Worm (Caenorhabditis elegans): ENCODE data around the gene str-113.

- TF ChIP-seq ccch-3 (GFP tag; optimal IDR thresholded peaks at IDR 0.05), result no peak
- no peak for TF ChIP-seq ztf-3 (GFP tag; optimal IDR thresholded peaks at IDR 0.05)
- no peak for TF ChIP-seq hlh-26 (GFP tag; conservative IDR thresholded peaks at IDR 0.05)
- TF ChIP-seq lin-40 (tag; optimal IDR thresholded peaks at IDR 0.05), result no peak
- TF ChIP-seq ceh-40 (GFP tag; IDR thresholded peaks at IDR 0.05), result no peak
- no peak for TF ChIP-seq ekl-4 (GFP tag; IDR thresholded peaks at IDR 0.05)
- no peak for TF ChIP-seq ets-4 (GFP tag; optimal IDR thresholded peaks at IDR 0.05)
- TF ChIP-seq hrde-1 (tag; optimal IDR thresholded peaks at IDR 0.05; ENCODE audit: borderline replicate concordance), result no peak
- TF ChIP-seq snpc-4 (GFP tag; optimal IDR thresholded peaks at IDR 0.05), result no peak
- TF ChIP-seq snpc-4 (tag; optimal IDR thresholded peaks at IDR 0.05), result no peak
- no peak for TF ChIP-seq lin-26 (GFP tag; IDR thresholded peaks at IDR 0.05)
- TF ChIP-seq B0035.1 (tag; optimal IDR thresholded peaks at IDR 0.05), result no peak
- TF ChIP-seq let-526 (GFP tag; IDR thresholded peaks at IDR 0.05), result no peak
- TF ChIP-seq F39B2.1 (GFP tag; IDR thresholded peaks at IDR 0.05), result no peak
Measured at ce11 chrV:3715488-3716019, 48.8 kb upstream of the str-113 start, which contains the start of gene nrsn-1.

Measured in whole organism, young adult.